Worm (Caenorhabditis elegans) whole organism, L2 larva: ENCODE results near the gene B0554.5.
A peak's percentile ranks its signal among the peaks of the same experiment; 100 is the strongest.

Experiments
- F13H6.1 ChIP-seq: sonication (generic microtip); optimal IDR thresholded peaks from 2 replicates; lab custom pipeline; 2016; ENCODE audit warnings: missing genetic modification characterization, missing compliant biosample characterization
- alr-1 ChIP-seq: fragments of 150-350 bp; optimal IDR thresholded peaks from 2 replicates; lab custom pipeline; 2014; ENCODE audit warnings: missing biosample characterization, missing genetic modification characterization
- ceh-16 ChIP-seq: fragments of 150-350 bp; optimal IDR thresholded peaks from 2 replicates; lab custom pipeline; 2014; ENCODE audit warnings: missing biosample characterization, missing genetic modification characterization
- crh-2 ChIP-seq: sonication (generic microtip); optimal IDR thresholded peaks from 2 replicates; lab custom pipeline; 2017; ENCODE audit warnings: missing biosample characterization, missing genetic modification characterization
- egl-27 ChIP-seq: sonication (generic microtip); optimal IDR thresholded peaks from 3 replicates; lab custom pipeline; 2017; ENCODE audit warnings: missing biosample characterization, missing genetic modification reagents, missing genetic modification characterization
- elt-1 ChIP-seq: fragments of 150-350 bp; optimal IDR thresholded peaks from 2 replicates; lab custom pipeline; 2014; ENCODE audit warnings: missing biosample characterization, missing genetic modification characterization
- elt-3 ChIP-seq: sonication (generic microtip); optimal IDR thresholded peaks from 2 replicates; lab custom pipeline; 2017; ENCODE audit warnings: missing biosample characterization, missing genetic modification characterization
- fos-1 ChIP-seq: fragments of 150-350 bp; optimal IDR thresholded peaks from 2 replicates; lab custom pipeline; 2014; ENCODE audit warnings: missing biosample characterization, missing genetic modification characterization
- nhr-10 ChIP-seq: sonication (generic microtip); optimal IDR thresholded peaks from 2 replicates; lab custom pipeline; 2017; ENCODE audit warnings: missing biosample characterization, missing genetic modification characterization
- nhr-129 ChIP-seq: fragments of 150-350 bp; optimal IDR thresholded peaks from 2 replicates; lab custom pipeline; 2014; ENCODE audit warnings: missing biosample characterization, missing genetic modification characterization
- nhr-21 ChIP-seq: fragments of 150-350 bp; optimal IDR thresholded peaks from 2 replicates; lab custom pipeline; 2014; ENCODE audit warnings: missing biosample characterization, missing genetic modification characterization
- sem-4 ChIP-seq: fragments of 150-350 bp; optimal IDR thresholded peaks from 2 replicates; lab custom pipeline; 2014; ENCODE audit warnings: missing biosample characterization, missing genetic modification reagents, missing genetic modification characterization
- sma-9 ChIP-seq, 2 experiments: fragments of 150-350 bp in 1 of 2; sonication (generic microtip) in 1 of 2; optimal IDR thresholded peaks; 2 replicates each; lab custom pipeline; 2014 to 2016; ENCODE audit warnings: missing genetic modification characterization in 2 of 2, mild to moderate bottlenecking in 1 of 2, missing biosample characterization in 1 of 2, missing compliant biosample characterization in 1 of 2, missing genetic modification reagents in 1 of 2, moderate library complexity in 1 of 2
- unc-55 ChIP-seq: fragments of 150-350 bp; sonication (generic microtip); optimal IDR thresholded peaks from 3 replicates; lab custom pipeline; 2014; ENCODE audit warnings: missing biosample characterization, missing genetic modification reagents, missing genetic modification characterization
- ztf-4 ChIP-seq: fragments of 150-350 bp; optimal IDR thresholded peaks from 2 replicates; lab custom pipeline; 2014; ENCODE audit warnings: missing biosample characterization, missing genetic modification characterization

The B0554.5 gene

ce11 chrV:472589-472988 is 48.3 kb downstream of the B0554.5 start, which contains the start of gene srt-31:
TSS of gene srt-31 (plus strand) at chrV:472889.
- TF ChIP-seq elt-3 (tag; lab: Kevin White, UChicago) (no peak), F13H6.1 (no peak), elt-1 (tag; lab: Kevin White, UChicago) (no peak), nhr-21 (tag; lab: Kevin White, UChicago) (no peak), nhr-10 (tag; lab: Kevin White, UChicago) (no peak), unc-55 (GFP tag; lab: Kevin White, UChicago) (no peak), ceh-16 (tag; lab: Kevin White, UChicago) (no peak), fos-1 (tag; lab: Kevin White, UChicago) (no peak), ztf-4 (tag; lab: Kevin White, UChicago) (no peak), nhr-129 (tag; lab: Kevin White, UChicago) (no peak), egl-27 (no peak)

ce11 chrV:474516-474915 is 50.3 kb downstream of the B0554.5 start, which contains the start of gene nhr-99:
TSS of gene nhr-99 (plus strand) at chrV:474778.
- TF ChIP-seq sma-9 (GFP tag; optimal IDR thresholded peaks at IDR 0.05; lab: Kevin White, UChicago) (peak; percentile 43), sma-9 (tag; optimal IDR thresholded peaks at IDR 0.05; lab: Kevin White, UChicago) (no peak), sem-4 (tag; lab: Kevin White, UChicago) (no peak), fos-1 (tag; lab: Kevin White, UChicago) (peak; percentile 79), alr-1 (tag; lab: Kevin White, UChicago) (no peak), crh-2 (tag; lab: Kevin White, UChicago) (peak; percentile 26)
